Worm (Caenorhabditis elegans) whole organism, early embryonic: Measurements from ENCODE around the gene C13A2.1.

Source experiments
- B0310.2 ChIP-seq: sonication (generic microtip); optimal IDR thresholded peaks from 2 replicates; lab custom pipeline; 2016; ENCODE audit warnings: mild to moderate bottlenecking, missing genetic modification characterization, missing compliant biosample characterization
- aly-1 ChIP-seq: sonication (generic microtip); optimal IDR thresholded peaks from 2 replicates; lab custom pipeline; 2016; ENCODE audit warnings: missing genetic modification characterization, missing compliant biosample characterization
- ama-1 ChIP-seq: fragments of 150-350 bp; optimal IDR thresholded peaks from 2 replicates; lab custom pipeline; 2014
- ets-7 ChIP-seq: sonication (generic microtip); optimal IDR thresholded peaks from 2 replicates; lab custom pipeline; 2016; ENCODE audit warnings: missing genotype, missing genetic modification characterization, missing compliant biosample characterization
- hmbx-1 ChIP-seq: sonication (generic microtip); optimal IDR thresholded peaks from 2 replicates; lab custom pipeline; 2016; ENCODE audit warnings: mild to moderate bottlenecking, missing genetic modification characterization, missing compliant biosample characterization
- hmg-4 ChIP-seq: fragments of 200-800 bp; sonication (Bioruptor generic); optimal IDR thresholded peaks from 2 replicates; lab custom pipeline; 2018; ENCODE audit warnings: mild to moderate bottlenecking, missing genetic modification characterization, missing compliant biosample characterization
- hnd-1 ChIP-seq: sonication (generic microtip); optimal IDR thresholded peaks from 2 replicates; lab custom pipeline; 2016; ENCODE audit warnings: missing genetic modification characterization, missing compliant biosample characterization
- pes-1 ChIP-seq: fragments of 200-800 bp; sonication (Bioruptor generic); IDR thresholded peaks from 2 replicates; pipeline ENCODE4 v1.3.6; 2022; ENCODE audit warnings: missing genetic modification reagents, missing genetic modification characterization, missing compliant biosample characterization
- scrt-1 ChIP-seq: fragments of 200-800 bp; sonication (Bioruptor generic); IDR thresholded peaks from 2 replicates; pipeline ENCODE4 v1.3.6; 2022; ENCODE audit warnings: missing genetic modification characterization, missing compliant biosample characterization
- sea-1 ChIP-seq: fragments of 200-800 bp; sonication (Bioruptor generic); conservative IDR thresholded peaks from 2 replicates; pipeline ENCODE4 v1.3.6; 2022; ENCODE audit warnings: missing genetic modification characterization, missing compliant biosample characterization
- tra-4 ChIP-seq: sonication (generic microtip); optimal IDR thresholded peaks from 2 replicates; lab custom pipeline; 2017; ENCODE audit warnings: missing genetic modification characterization, missing compliant biosample characterization

DNA sequence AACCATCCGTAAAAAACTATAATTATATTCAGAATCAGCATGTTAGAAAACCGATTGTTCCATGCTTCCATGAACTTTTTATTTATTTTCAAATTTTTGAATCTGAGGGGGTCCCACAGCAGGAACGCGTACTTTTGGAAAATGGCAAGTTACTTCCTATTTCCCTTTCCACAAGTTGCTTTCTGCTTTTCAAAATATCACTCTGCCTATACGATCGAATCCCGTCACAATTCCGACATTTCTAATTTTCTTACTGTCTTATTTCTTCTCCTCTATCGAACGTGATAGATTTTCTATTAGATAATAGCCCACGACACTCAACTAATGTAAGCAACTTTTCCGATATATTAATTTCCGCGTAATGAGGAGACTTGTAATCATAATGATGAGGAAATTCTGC, 13.3 kb upstream of the C13A2.1 start, which contains the start of gene C13A2.5:
- TF ChIP-seq pes-1 (GFP tag; lab: Robert Waterston, UW) (no peak), sea-1 (GFP tag; lab: Robert Waterston, UW) (no peak), scrt-1 (GFP tag; lab: Robert Waterston, UW) (no peak), aly-1 (tag; lab: Kevin White, UChicago) (no peak), B0310.2 (tag; lab: Kevin White, UChicago) (no peak), ets-7 (tag; lab: Kevin White, UChicago) (no peak), hmbx-1 (tag; lab: Kevin White, UChicago) (no peak), ama-1 (lab: Kevin White, UChicago) (no peak), tra-4 (tag; lab: Kevin White, UChicago) (no peak), hmg-4 (GFP tag; lab: Kevin White, UChicago) (no peak), hnd-1 (tag; lab: Kevin White, UChicago) (no peak)
